Worm (Caenorhabditis elegans) whole organism, L4 larva: ENCODE data around the gene phlp-2.
A peak's percentile ranks its signal among the peaks of the same experiment; 100 is the strongest.

Experiments used
- F10B5.3 ChIP-seq: sonication (generic microtip); optimal IDR thresholded peaks from 2 replicates; lab custom pipeline; 2016; ENCODE audit warnings: mild to moderate bottlenecking, missing genetic modification characterization, missing compliant biosample characterization
- F49E8.2 ChIP-seq: sonication (generic microtip); optimal IDR thresholded peaks from 2 replicates; lab custom pipeline; 2016; ENCODE audit warnings: missing compliant biosample characterization, mild to moderate bottlenecking, missing genetic modification characterization, borderline replicate concordance
- R02D3.7 ChIP-seq: fragments of 150-350 bp; sonication (generic microtip); optimal IDR thresholded peaks from 3 replicates; lab custom pipeline; 2014; ENCODE audit warnings: missing biosample characterization, missing genetic modification characterization
- T20F7.1 ChIP-seq: fragments of 200-800 bp; sonication (Bioruptor generic); optimal IDR thresholded peaks from 2 replicates; lab custom pipeline; 2018; ENCODE audit warnings: mild to moderate bottlenecking, missing genetic modification characterization, missing compliant biosample characterization
- Y48G9A.11 ChIP-seq: fragments of 200-800 bp; sonication (Bioruptor generic); IDR thresholded peaks from 2 replicates; pipeline ENCODE4 v1.3.6; 2022; ENCODE audit warnings: missing genetic modification reagents, missing genetic modification characterization, missing compliant biosample characterization
- Y5F2A.4 ChIP-seq: fragments of 200-800 bp; sonication (Bioruptor generic); optimal IDR thresholded peaks from 2 replicates; lab custom pipeline; 2018; ENCODE audit warnings: mild to moderate bottlenecking, missing genetic modification characterization, missing compliant biosample characterization
- Y75B8A.6 ChIP-seq: fragments of 200-800 bp; sonication (Bioruptor generic); IDR thresholded peaks from 2 replicates; pipeline ENCODE4 v1.3.6; 2022; ENCODE audit warnings: missing genetic modification reagents, missing genetic modification characterization, missing compliant biosample characterization
- ZK337.2 ChIP-seq: fragments of 200-800 bp; sonication (Bioruptor generic); IDR thresholded peaks from 2 replicates; pipeline ENCODE4 v1.3.6; 2022; ENCODE audit warnings: missing genetic modification reagents, missing genetic modification characterization, missing compliant biosample characterization
- aha-1 ChIP-seq: fragments of 150-350 bp; peaks from one replicate; lab custom pipeline; 2014; ENCODE audit warnings: missing biosample characterization, missing genetic modification characterization
- ama-1 ChIP-seq: fragments of 150-350 bp; optimal IDR thresholded peaks from 2 replicates; lab custom pipeline; 2014; ENCODE audit warnings: inconsistent platforms, mixed read lengths
- arid-1 ChIP-seq: fragments of 200-800 bp; sonication (Bioruptor generic); conservative IDR thresholded peaks from 2 replicates; pipeline ENCODE4 v1.3.6; 2022; ENCODE audit warnings: missing genetic modification reagents, missing genetic modification characterization, missing compliant biosample characterization
- attf-4 ChIP-seq: sonication (generic microtip); optimal IDR thresholded peaks from 3 replicates; lab custom pipeline; 2017; ENCODE audit warnings: missing biosample characterization, missing genetic modification characterization
- ceh-32 ChIP-seq: sonication (generic microtip); optimal IDR thresholded peaks from 2 replicates; lab custom pipeline; 2016; ENCODE audit warnings: mild to moderate bottlenecking, missing genetic modification characterization, missing compliant biosample characterization; ENCODE audit not compliant: poor library complexity
- ceh-44 ChIP-seq: fragments of 200-800 bp; sonication (Bioruptor generic); IDR thresholded peaks from 2 replicates; pipeline ENCODE4 v1.3.6; 2022; ENCODE audit warnings: missing genetic modification reagents, missing genetic modification characterization, missing compliant biosample characterization
- ces-1 ChIP-seq: fragments of 150-350 bp; sonication (generic microtip); optimal IDR thresholded peaks from 4 replicates; lab custom pipeline; 2014; ENCODE audit warnings: missing biosample characterization, missing genetic modification reagents, missing genetic modification characterization
- ctbp-1 ChIP-seq: fragments of 200-800 bp; sonication (Bioruptor generic); IDR thresholded peaks from 2 replicates; pipeline ENCODE4 v1.3.6; 2022; ENCODE audit warnings: missing genetic modification reagents, missing genetic modification characterization, missing compliant biosample characterization
- daf-12 ChIP-seq: fragments of 150-350 bp; optimal IDR thresholded peaks from 2 replicates; lab custom pipeline; 2014; ENCODE audit warnings: missing biosample characterization, missing genetic modification reagents, missing genetic modification characterization
- daf-16 ChIP-seq, 3 experiments: sonication (generic microtip); optimal IDR thresholded peaks; 2 replicates each; lab custom pipeline; 2016 to 2017; ENCODE audit warnings: missing genetic modification characterization in 3 of 3, missing genetic modification reagents in 3 of 3, mild to moderate bottlenecking in 2 of 3, missing compliant biosample characterization in 2 of 3, missing biosample characterization in 1 of 3, moderate library complexity in 1 of 3
- daf-8 ChIP-seq: fragments of 200-800 bp; sonication (Bioruptor generic); IDR thresholded peaks from 2 replicates; pipeline ENCODE4 v1.3.6; 2022; ENCODE audit warnings: missing genetic modification characterization, missing compliant biosample characterization
- dmd-6 ChIP-seq: fragments of 200-800 bp; sonication (Bioruptor generic); IDR thresholded peaks from 2 replicates; pipeline ENCODE4 v1.3.6; 2022; ENCODE audit warnings: missing genetic modification reagents, missing genetic modification characterization, missing compliant biosample characterization
- dmd-8 ChIP-seq: fragments of 200-800 bp; sonication (Bioruptor generic); IDR thresholded peaks from 2 replicates; pipeline ENCODE4 v1.3.6; 2022; ENCODE audit warnings: missing genetic modification characterization, missing compliant biosample characterization
- dpl-1 ChIP-seq: fragments of 150-350 bp; optimal IDR thresholded peaks from 2 replicates; lab custom pipeline; 2014; ENCODE audit warnings: missing biosample characterization, missing genetic modification reagents, missing genetic modification characterization
- duxl-1 ChIP-seq: sonication (generic microtip); optimal IDR thresholded peaks from 2 replicates; lab custom pipeline; 2016; ENCODE audit warnings: mild to moderate bottlenecking, missing genetic modification characterization, moderate library complexity, missing compliant biosample characterization; ENCODE audit not compliant: poor library complexity
- dve-1 ChIP-seq: sonication (generic microtip); optimal IDR thresholded peaks from 2 replicates; lab custom pipeline; 2017; ENCODE audit warnings: antibody characterized with exemption, mild to moderate bottlenecking, missing genetic modification characterization, missing compliant biosample characterization; ENCODE audit not compliant: insufficient read depth
- egl-43 ChIP-seq: fragments of 200-800 bp; sonication (Bioruptor generic); IDR thresholded peaks from 2 replicates; pipeline ENCODE4 v1.3.6; 2022; ENCODE audit warnings: missing genetic modification reagents, missing genetic modification characterization, missing compliant biosample characterization
- gei-8 ChIP-seq: fragments of 200-800 bp; sonication (Bioruptor generic); optimal IDR thresholded peaks from 2 replicates; lab custom pipeline; 2018; ENCODE audit warnings: mild to moderate bottlenecking, missing genetic modification characterization, missing compliant biosample characterization
- hif-1 ChIP-seq, 2 experiments: sonication (generic microtip); optimal IDR thresholded peaks; 2 replicates each; lab custom pipeline; 2016 to 2017; ENCODE audit warnings: missing compliant biosample characterization in 2 of 2, missing genetic modification characterization in 2 of 2, missing genetic modification reagents in 2 of 2, missing genotype in 2 of 2, mild to moderate bottlenecking in 1 of 2
- hlh-30 ChIP-seq: sonication (generic microtip); optimal IDR thresholded peaks from 2 replicates; lab custom pipeline; 2017; ENCODE audit warnings: antibody characterized with exemption, mild to moderate bottlenecking, missing genetic modification characterization, missing compliant biosample characterization; ENCODE audit not compliant: insufficient read depth
- hmg-1.1 ChIP-seq: fragments of 200-800 bp; sonication (Bioruptor generic); IDR thresholded peaks from 2 replicates; pipeline ENCODE4 v1.3.6; 2022; ENCODE audit warnings: missing genetic modification reagents, missing genetic modification characterization, missing compliant biosample characterization
- lim-7 ChIP-seq: fragments of 200-800 bp; sonication (Bioruptor generic); IDR thresholded peaks from 2 replicates; pipeline ENCODE4 v1.3.6; 2022; ENCODE audit warnings: missing genetic modification characterization, missing compliant biosample characterization
- lin-29 ChIP-seq: fragments of 200-800 bp; sonication (Bioruptor generic); IDR thresholded peaks from 2 replicates; pipeline ENCODE4 v1.3.6; 2022; ENCODE audit warnings: missing genetic modification reagents, missing genetic modification characterization, missing compliant biosample characterization
- lir-3 ChIP-seq: sonication (generic microtip); optimal IDR thresholded peaks from 2 replicates; lab custom pipeline; 2016; ENCODE audit warnings: mild to moderate bottlenecking, missing genetic modification characterization, missing compliant biosample characterization
- lsy-2 ChIP-seq, 2 experiments: fragments of 150-350 bp in 1 of 2; sonication (generic microtip) in 1 of 2; optimal IDR thresholded peaks; 2 replicates each; lab custom pipeline; 2014 to 2017; ENCODE audit warnings: missing biosample characterization in 2 of 2, missing genetic modification characterization in 2 of 2
- madf-5 ChIP-seq, 2 experiments: fragments of 200-800 bp; sonication (Bioruptor generic); IDR thresholded peaks; 2 replicates each; pipeline ENCODE4 v1.3.6; 2022; ENCODE audit warnings: missing compliant biosample characterization in 2 of 2, missing genetic modification characterization in 2 of 2
- mxl-3 ChIP-seq: fragments of 200-800 bp; sonication (Bioruptor generic); optimal IDR thresholded peaks from 2 replicates; lab custom pipeline; 2018; ENCODE audit warnings: mild to moderate bottlenecking, missing genetic modification characterization, missing compliant biosample characterization
- nhr-10 ChIP-seq: fragments of 150-350 bp; optimal IDR thresholded peaks from 2 replicates; lab custom pipeline; 2014; ENCODE audit warnings: missing biosample characterization, missing genetic modification characterization
- nhr-111 ChIP-seq: fragments of 200-800 bp; sonication (Bioruptor generic); optimal IDR thresholded peaks from 2 replicates; lab custom pipeline; 2018; ENCODE audit warnings: mild to moderate bottlenecking, missing genetic modification characterization, missing compliant biosample characterization
- nhr-28 ChIP-seq: fragments of 150-350 bp; optimal IDR thresholded peaks from 2 replicates; lab custom pipeline; 2014; ENCODE audit warnings: missing biosample characterization, missing genetic modification characterization
- nhr-41 ChIP-seq: fragments of 200-800 bp; sonication (Bioruptor generic); IDR thresholded peaks from 2 replicates; pipeline ENCODE4 v1.3.6; 2022; ENCODE audit warnings: missing genetic modification reagents, missing genetic modification characterization, missing compliant biosample characterization
- nhr-76 ChIP-seq: fragments of 150-350 bp; optimal IDR thresholded peaks from 2 replicates; lab custom pipeline; 2014; ENCODE audit warnings: missing biosample characterization, missing genetic modification characterization
- pha-4 ChIP-seq, 2 experiments: fragments of 150-350 bp in 1 of 2; fragments of 200-800 bp in 1 of 2; sonication (Bioruptor generic) in 1 of 2; IDR thresholded peaks in 1 of 2; optimal IDR thresholded peaks in 1 of 2; 2 replicates each; pipeline versions ENCODE4 v1.3.6 to Lab custom; 2014 to 2022; ENCODE audit warnings: missing genetic modification characterization in 2 of 2, missing genetic modification reagents in 2 of 2, missing biosample characterization in 1 of 2, missing compliant biosample characterization in 1 of 2
- spr-1 ChIP-seq: sonication (generic microtip); optimal IDR thresholded peaks from 2 replicates; lab custom pipeline; 2016; ENCODE audit warnings: mild to moderate bottlenecking, missing genetic modification characterization, missing compliant biosample characterization
- spr-3 ChIP-seq: fragments of 200-800 bp; sonication (Bioruptor generic); optimal IDR thresholded peaks from 2 replicates; lab custom pipeline; 2018; ENCODE audit warnings: mild to moderate bottlenecking, missing genetic modification characterization, missing compliant biosample characterization
- tra-1 ChIP-seq: fragments of 200-800 bp; sonication (Bioruptor generic); IDR thresholded peaks from 2 replicates; pipeline ENCODE4 v1.3.6; 2022; ENCODE audit warnings: missing genetic modification reagents, missing genetic modification characterization, missing compliant biosample characterization
- unc-39 ChIP-seq: sonication (generic microtip); optimal IDR thresholded peaks from 2 replicates; lab custom pipeline; 2017; ENCODE audit warnings: missing biosample characterization, missing genetic modification characterization
- vab-7 ChIP-seq: fragments of 200-800 bp; sonication (Bioruptor generic); IDR thresholded peaks from 2 replicates; pipeline ENCODE4 v1.3.6; 2022; ENCODE audit warnings: missing genetic modification reagents, missing genetic modification characterization, missing compliant biosample characterization
- zag-1 ChIP-seq: fragments of 150-350 bp; optimal IDR thresholded peaks from 2 replicates; lab custom pipeline; 2014; ENCODE audit warnings: missing biosample characterization, missing genetic modification characterization
- zfp-3 ChIP-seq: fragments of 200-800 bp; sonication (Bioruptor generic); conservative IDR thresholded peaks from 2 replicates; pipeline ENCODE4 v1.3.6; 2022; ENCODE audit warnings: missing genetic modification reagents, missing genetic modification characterization, missing compliant biosample characterization
- zip-2 ChIP-seq: fragments of 150-350 bp; optimal IDR thresholded peaks from 2 replicates; lab custom pipeline; 2014; ENCODE audit warnings: missing biosample characterization, missing genetic modification characterization
- ztf-11 ChIP-seq: fragments of 150-350 bp; optimal IDR thresholded peaks from 2 replicates; lab custom pipeline; 2014; ENCODE audit warnings: missing biosample characterization, missing genetic modification characterization
- ztf-7 ChIP-seq: fragments of 150-350 bp; optimal IDR thresholded peaks from 2 replicates; lab custom pipeline; 2014; ENCODE audit warnings: missing biosample characterization, missing genetic modification characterization

phlp-2 gene

DNA sequence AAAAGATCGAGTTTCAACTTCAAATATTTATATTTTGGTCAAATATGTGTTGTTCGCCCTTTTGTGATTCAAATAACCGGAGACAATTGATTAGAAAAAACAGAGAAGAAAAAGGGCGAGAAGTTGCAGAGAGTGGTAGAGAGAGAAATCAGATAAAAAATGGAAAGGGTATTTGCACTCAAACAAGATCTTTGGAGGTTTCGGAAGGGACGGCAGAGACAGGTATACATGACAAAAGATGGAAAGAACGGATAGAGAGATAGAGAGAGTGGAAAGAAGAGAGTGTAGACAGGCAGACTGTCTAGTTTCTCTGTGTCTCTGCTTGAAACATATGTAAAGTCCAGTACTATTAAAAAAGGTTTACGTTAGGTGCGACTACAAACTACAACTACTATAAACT lies 26.9 kb downstream of the phlp-2 start (continued):
- TF ChIP-seq egl-43 (GFP tag; lab: Robert Waterston, UW) (no peak), dpl-1 (GFP tag; lab: Kevin White, UChicago) (no peak), hif-1 (tag; optimal IDR thresholded peaks at IDR 0.05; lab: Kevin White, UChicago) (no peak), dve-1 (no peak), hlh-30 (tag; lab: Kevin White, UChicago) (peak; percentile 26), nhr-10 (tag; lab: Kevin White, UChicago) (no peak), F10B5.3 (tag; lab: Kevin White, UChicago) (no peak), F49E8.2 (tag; lab: Kevin White, UChicago) (no peak), hmg-1.1 (GFP tag; lab: Robert Waterston, UW) (peak; percentile 27; the same call in 1 of the 2 replicates), tra-1 (GFP tag; lab: Robert Waterston, UW) (no peak), nhr-28 (tag; lab: Kevin White, UChicago) (peak; percentile 61), gei-8 (GFP tag; lab: Kevin White, UChicago) (no peak), attf-4 (tag; lab: Kevin White, UChicago) (no peak), spr-3 (no peak), mxl-3 (GFP tag; lab: Kevin White, UChicago) (peak; percentile 35), ZK337.2 (no peak), R02D3.7 (tag; lab: Kevin White, UChicago) (no peak), daf-8 (GFP tag; lab: Robert Waterston, UW) (no peak), nhr-111 (GFP tag; lab: Kevin White, UChicago) (no peak), Y75B8A.6 (no peak), pha-4 (GFP tag; IDR thresholded peaks at IDR 0.05; lab: Robert Waterston, UW) (no peak), pha-4 (tag; optimal IDR thresholded peaks at IDR 0.05; lab: Kevin White, UChicago) (no peak), madf-5 (GFP tag; IDR thresholded peaks at IDR 0.05; lab: Robert Waterston, UW) (no peak), Y48G9A.11 (GFP tag; lab: Robert Waterston, UW) (no peak), lir-3 (tag; lab: Kevin White, UChicago) (no peak), lsy-2 (tag; optimal IDR thresholded peaks at IDR 0.05; lab: Kevin White, UChicago) (peak in 1 of 2 experiments; percentile 31), nhr-41 (GFP tag; lab: Robert Waterston, UW) (no peak), unc-39 (tag; lab: Kevin White, UChicago) (no peak), T20F7.1 (GFP tag; lab: Kevin White, UChicago) (no peak), ces-1 (no peak), spr-1 (tag; lab: Kevin White, UChicago) (no peak), ceh-32 (tag; lab: Kevin White, UChicago) (no peak), daf-16 (GFP tag; optimal IDR thresholded peaks at IDR 0.05; lab: Kevin White, UChicago) (no peak), daf-16 (tag; optimal IDR thresholded peaks at IDR 0.05; lab: Kevin White, UChicago) (no peak), ceh-44 (GFP tag; lab: Robert Waterston, UW) (no peak), ama-1 (lab: Kevin White, UChicago) (no peak), aha-1 (tag; lab: Kevin White, UChicago) (peak; percentile 73), zag-1 (tag; lab: Kevin White, UChicago) (no peak), duxl-1 (no peak), daf-12 (no peak), dmd-6 (GFP tag; lab: Robert Waterston, UW) (peak; percentile 40), lim-7 (GFP tag; lab: Robert Waterston, UW) (no peak), arid-1 (GFP tag; lab: Robert Waterston, UW) (no peak), zfp-3 (GFP tag; lab: Robert Waterston, UW) (no peak), dmd-8 (GFP tag; lab: Robert Waterston, UW) (no peak), vab-7 (GFP tag; lab: Robert Waterston, UW) (no peak), ztf-7 (tag; lab: Kevin White, UChicago) (no peak), ztf-11 (tag; lab: Kevin White, UChicago) (no peak), lin-29 (no peak), ctbp-1 (0 out of 2 replicates have a peak, but pooled peaks have one; percentile 40), nhr-76 (tag; lab: Kevin White, UChicago) (no peak), zip-2 (no peak), Y5F2A.4 (no peak)
